Worm (Caenorhabditis elegans) whole organism, young adult: ENCODE results near the gene F46G10.2.

Experiments
- B0035.1 ChIP-seq: sonication (generic microtip); optimal IDR thresholded peaks from 2 replicates; lab custom pipeline; 2016; ENCODE audit warnings: missing genetic modification characterization, mild to moderate bottlenecking, missing compliant biosample characterization, missing genotype, missing genetic modification reagents
- B0336.3 ChIP-seq: fragments of 200-800 bp; sonication (Bioruptor generic); IDR thresholded peaks from 2 replicates; pipeline ENCODE4 v1.3.6; 2022; ENCODE audit warnings: missing genetic modification characterization, missing compliant biosample characterization
- F33H1.4 ChIP-seq: fragments of 200-800 bp; sonication (Bioruptor generic); IDR thresholded peaks from 2 replicates; pipeline ENCODE4 v1.3.6; 2022; ENCODE audit warnings: missing genetic modification reagents, missing genetic modification characterization, missing compliant biosample characterization
- K11D2.4 ChIP-seq: fragments of 200-800 bp; sonication (Bioruptor generic); IDR thresholded peaks from 2 replicates; pipeline ENCODE4 v1.3.6; 2022; ENCODE audit warnings: missing genetic modification reagents, missing genetic modification characterization, missing compliant biosample characterization
- Y53G8AR.9 ChIP-seq: fragments of 200-800 bp; sonication (Bioruptor generic); conservative IDR thresholded peaks from 2 replicates; pipeline ENCODE4 v1.3.6; 2022; ENCODE audit warnings: missing genetic modification reagents, missing genetic modification characterization, missing compliant biosample characterization
- ZK185.1 ChIP-seq: sonication (generic microtip); optimal IDR thresholded peaks from 2 replicates; lab custom pipeline; 2016; ENCODE audit warnings: mild to moderate bottlenecking, missing genetic modification characterization, missing compliant biosample characterization; ENCODE audit not compliant: poor library complexity, severe bottlenecking
- ama-1 ChIP-seq, 3 experiments: fragments of 150-350 bp in 1 of 3; sonication (generic microtip) in 2 of 3; optimal IDR thresholded peaks; 2 replicates each; lab custom pipeline; 2014 to 2018; ENCODE audit warnings: missing biosample characterization in 2 of 3, missing genetic modification characterization in 2 of 3, missing genetic modification reagents in 2 of 3
- aptf-2 ChIP-seq: fragments of 200-800 bp; sonication (Bioruptor generic); conservative IDR thresholded peaks from 2 replicates; pipeline ENCODE4 v1.3.6; 2022; ENCODE audit warnings: missing genetic modification reagents, missing genetic modification characterization, missing compliant biosample characterization
- atf-7 ChIP-seq: sonication (generic microtip); optimal IDR thresholded peaks from 2 replicates; lab custom pipeline; 2017; ENCODE audit warnings: mild to moderate bottlenecking, missing genetic modification characterization, missing compliant biosample characterization
- cebp-1 ChIP-seq, 2 experiments: fragments of 200-800 bp in 1 of 2; sonication (Bioruptor generic) in 1 of 2; sonication (generic microtip) in 1 of 2; IDR thresholded peaks in 1 of 2; optimal IDR thresholded peaks in 1 of 2; 2 replicates each; pipeline versions ENCODE4 v1.3.6 to Lab custom; 2017 to 2022; ENCODE audit warnings: missing compliant biosample characterization in 2 of 2, missing genetic modification characterization in 2 of 2, mild to moderate bottlenecking in 1 of 2, missing genetic modification reagents in 1 of 2, moderate library complexity in 1 of 2
- cebp-2 ChIP-seq: fragments of 200-800 bp; sonication (Bioruptor generic); IDR thresholded peaks from 2 replicates; pipeline ENCODE4 v1.3.6; 2022; ENCODE audit warnings: missing genetic modification characterization, missing compliant biosample characterization
- ceh-27 ChIP-seq: fragments of 200-800 bp; sonication (Bioruptor generic); optimal IDR thresholded peaks from 2 replicates; lab custom pipeline; 2018; ENCODE audit warnings: mild to moderate bottlenecking, missing genetic modification characterization, moderate library complexity, missing compliant biosample characterization
- chd-7 ChIP-seq: sonication (generic microtip); optimal IDR thresholded peaks from 2 replicates; lab custom pipeline; 2016; ENCODE audit warnings: mild to moderate bottlenecking, missing genetic modification characterization, moderate library complexity, missing compliant biosample characterization
- die-1 ChIP-seq: sonication (generic microtip); optimal IDR thresholded peaks from 2 replicates; lab custom pipeline; 2016; ENCODE audit warnings: missing genotype, mild to moderate bottlenecking, missing genetic modification characterization, missing compliant biosample characterization
- gei-17 ChIP-seq: fragments of 200-800 bp; sonication (Bioruptor generic); optimal IDR thresholded peaks from 2 replicates; lab custom pipeline; 2018; ENCODE audit warnings: mild to moderate bottlenecking, missing genetic modification characterization, missing compliant biosample characterization
- him-1 ChIP-seq: sonication (generic microtip); optimal IDR thresholded peaks from 2 replicates; lab custom pipeline; 2016; ENCODE audit warnings: missing genotype, missing genetic modification reagents, missing genetic modification characterization, missing compliant biosample characterization
- let-526 ChIP-seq: fragments of 200-800 bp; sonication (Bioruptor generic); IDR thresholded peaks from 2 replicates; pipeline ENCODE4 v1.3.6; 2022; ENCODE audit warnings: missing genetic modification reagents, missing genetic modification characterization, missing compliant biosample characterization
- let-607 ChIP-seq, 2 experiments: fragments of 200-800 bp in 1 of 2; sonication (Bioruptor generic) in 1 of 2; sonication (generic microtip) in 1 of 2; optimal IDR thresholded peaks; 2 replicates each; lab custom pipeline; 2016 to 2018; ENCODE audit warnings: mild to moderate bottlenecking in 2 of 2, missing compliant biosample characterization in 2 of 2, missing genetic modification characterization in 2 of 2, moderate library complexity in 2 of 2, missing genotype in 1 of 2
- lin-26 ChIP-seq: fragments of 200-800 bp; sonication (Bioruptor generic); IDR thresholded peaks from 2 replicates; pipeline ENCODE4 v1.3.6; 2022; ENCODE audit warnings: missing genetic modification reagents, missing genetic modification characterization, missing compliant biosample characterization
- madf-10 ChIP-seq: sonication (generic microtip); optimal IDR thresholded peaks from 2 replicates; lab custom pipeline; 2016; ENCODE audit warnings: mild to moderate bottlenecking, missing genetic modification characterization, missing compliant biosample characterization
- nfyb-1 ChIP-seq: fragments of 200-800 bp; sonication (Bioruptor generic); IDR thresholded peaks from 2 replicates; pipeline ENCODE4 v1.3.6; 2022; ENCODE audit warnings: missing genetic modification reagents, missing genetic modification characterization, missing compliant biosample characterization
- nhr-27 ChIP-seq: fragments of 200-800 bp; sonication (Bioruptor generic); optimal IDR thresholded peaks from 2 replicates; lab custom pipeline; 2018; ENCODE audit warnings: mild to moderate bottlenecking, missing genetic modification characterization, moderate library complexity, missing compliant biosample characterization
- nhr-80 ChIP-seq: sonication (generic microtip); optimal IDR thresholded peaks from 2 replicates; lab custom pipeline; 2016; ENCODE audit warnings: missing genetic modification characterization, missing compliant biosample characterization
- nhr-90 ChIP-seq: sonication (generic microtip); optimal IDR thresholded peaks from 2 replicates; lab custom pipeline; 2016; ENCODE audit warnings: missing genotype, mild to moderate bottlenecking, missing genetic modification characterization, missing compliant biosample characterization
- pha-4 ChIP-seq: fragments of 150-350 bp; sonication (generic microtip); optimal IDR thresholded peaks from 2 replicates; lab custom pipeline; 2014; ENCODE audit warnings: missing biosample characterization, missing genetic modification reagents, missing genetic modification characterization
- rec-8 ChIP-seq, 2 experiments: sonication (generic microtip); optimal IDR thresholded peaks; 2 replicates each; lab custom pipeline; 2016; ENCODE audit warnings: mild to moderate bottlenecking in 2 of 2, missing genetic modification characterization in 2 of 2, missing genetic modification reagents in 2 of 2, missing genotype in 2 of 2, missing biosample characterization in 1 of 2, missing compliant biosample characterization in 1 of 2, moderate library complexity in 1 of 2
- rpc-1 ChIP-seq, 2 experiments: fragments of 150-350 bp in 1 of 2; sonication (generic microtip) in 1 of 2; optimal IDR thresholded peaks; 2 replicates each; lab custom pipeline; 2014 to 2018; ENCODE audit warnings: missing biosample characterization in 1 of 2, missing genetic modification characterization in 1 of 2, missing genetic modification reagents in 1 of 2, missing genotype in 1 of 2
- sdz-38 ChIP-seq: sonication (generic microtip); optimal IDR thresholded peaks from 2 replicates; lab custom pipeline; 2016; ENCODE audit warnings: missing genotype, missing genetic modification characterization, missing compliant biosample characterization
- snpc-1.1 ChIP-seq: sonication (generic microtip); optimal IDR thresholded peaks from 2 replicates; lab custom pipeline; 2017; ENCODE audit warnings: missing genetic modification characterization, mild to moderate bottlenecking, missing compliant biosample characterization, antibody characterized with exemption, moderate library complexity, missing genotype, missing genetic modification reagents; ENCODE audit not compliant: insufficient read depth
- snpc-4 ChIP-seq, 5 experiments: fragments of 150-350 bp in 1 of 5; sonication (generic microtip) in 4 of 5; optimal IDR thresholded peaks; 2 replicates each; lab custom pipeline; 2014 to 2018; ENCODE audit warnings: missing genetic modification characterization in 5 of 5, missing biosample characterization in 3 of 5, antibody characterized with exemption in 2 of 5, mild to moderate bottlenecking in 2 of 5, missing compliant biosample characterization in 2 of 5, missing genotype in 2 of 5, moderate library complexity in 2 of 5, missing genetic modification reagents in 1 of 5
- tbp1 ChIP-seq: fragments of 200-800 bp; sonication (Bioruptor generic); optimal IDR thresholded peaks from 2 replicates; lab custom pipeline; 2018; ENCODE audit warnings: mild to moderate bottlenecking, missing genetic modification characterization, missing compliant biosample characterization
- tlf-1 ChIP-seq: fragments of 200-800 bp; sonication (Bioruptor generic); optimal IDR thresholded peaks from 2 replicates; lab custom pipeline; 2018; ENCODE audit warnings: mild to moderate bottlenecking, missing genetic modification characterization, missing compliant biosample characterization
- xnd-1 ChIP-seq: sonication (generic microtip); optimal IDR thresholded peaks from 2 replicates; lab custom pipeline; 2016; ENCODE audit warnings: missing genotype, missing genetic modification reagents, missing genetic modification characterization, missing compliant biosample characterization
- zfh-2 ChIP-seq: fragments of 200-800 bp; sonication (Bioruptor generic); conservative IDR thresholded peaks from 2 replicates; pipeline ENCODE4 v1.3.6; 2022; ENCODE audit warnings: missing genetic modification reagents, missing genetic modification characterization, missing compliant biosample characterization
- zim-3 ChIP-seq: sonication (generic microtip); optimal IDR thresholded peaks from 2 replicates; lab custom pipeline; 2017; ENCODE audit warnings: mild to moderate bottlenecking, missing genetic modification characterization, moderate library complexity, missing compliant biosample characterization
- ztf-26 ChIP-seq: sonication (generic microtip); optimal IDR thresholded peaks from 2 replicates; lab custom pipeline; 2017; ENCODE audit warnings: missing genetic modification characterization, missing compliant biosample characterization
- ztf-6 ChIP-seq: fragments of 200-800 bp; sonication (Bioruptor generic); IDR thresholded peaks from 2 replicates; pipeline ENCODE4 v1.3.6; 2022; ENCODE audit warnings: missing genetic modification reagents, missing genetic modification characterization, missing compliant biosample characterization

The F46G10.2 gene

ce11 chrX:13350804-13351747 is 28.3 kb downstream of the F46G10.2 start, which contains the start of gene mxl-3:
mxl-3 (minus strand) TSS chrX:13350804.
- no peak for TF ChIP-seq zim-3 (tag; lab: Kevin White, UChicago)
- TF ChIP-seq K11D2.4, result peak; percentile 22
- TF ChIP-seq nhr-90, result no peak
- TF ChIP-seq nhr-80 (tag; lab: Kevin White, UChicago), result peak; percentile 38
- TF ChIP-seq let-607 (tag; optimal IDR thresholded peaks at IDR 0.05; lab: Kevin White, UChicago), result peak in 1 of 2 experiments; percentile 21
- peak; percentile 53 for TF ChIP-seq nfyb-1 (GFP tag; lab: Robert Waterston, UW)
- TF ChIP-seq F33H1.4 (GFP tag; lab: Robert Waterston, UW), result no peak
- TF ChIP-seq snpc-4 (GFP tag; optimal IDR thresholded peaks at IDR 0.05; lab: Kevin White, UChicago), result no peak
- TF ChIP-seq snpc-4 (tag; optimal IDR thresholded peaks at IDR 0.05; lab: Kevin White, UChicago), result peak in 1 of 4 experiments; percentile 26
- peak; percentile 19 for TF ChIP-seq atf-7 (tag; lab: Kevin White, UChicago)
- no peak for TF ChIP-seq tlf-1
- peak; percentile 49; the same call in 1 of the 2 replicates for TF ChIP-seq lin-26 (GFP tag; lab: Robert Waterston, UW)
- no peak for TF ChIP-seq gei-17 (GFP tag; lab: Kevin White, UChicago)
- peak; percentile 80 for TF ChIP-seq zfh-2
- TF ChIP-seq ama-1 (optimal IDR thresholded peaks at IDR 0.05; lab: Kevin White, UChicago), result peak; percentile 49
- no peak for TF ChIP-seq ama-1 (GFP tag; optimal IDR thresholded peaks at IDR 0.05; lab: Kevin White, UChicago)
- TF ChIP-seq nhr-27, result no peak
- TF ChIP-seq Y53G8AR.9 (GFP tag; lab: Robert Waterston, UW), result 0 out of 2 replicates have a peak, but pooled peaks have one; percentile 29
- 0 out of 2 replicates have a peak, but pooled peaks have one; percentile 11 for TF ChIP-seq cebp-1 (GFP tag; IDR thresholded peaks at IDR 0.05; lab: Robert Waterston, UW)
- TF ChIP-seq cebp-1 (tag; optimal IDR thresholded peaks at IDR 0.05; lab: Kevin White, UChicago), result peak; percentile 3
- TF ChIP-seq ztf-26 (tag; lab: Kevin White, UChicago), result peak; percentile 40
- peak; percentile 36 for TF ChIP-seq chd-7 (tag; lab: Kevin White, UChicago)
- TF ChIP-seq tbp1 (GFP tag; lab: Kevin White, UChicago), result peak; percentile 0

ce11 chrX:13352164-13352563 is 29.4 kb downstream of the F46G10.2 start:
- TF ChIP-seq cebp-1 (GFP tag; IDR thresholded peaks at IDR 0.05; lab: Robert Waterston, UW) (no peak), cebp-1 (tag; optimal IDR thresholded peaks at IDR 0.05; lab: Kevin White, UChicago) (peak; percentile 52), B0035.1 (tag; lab: Kevin White, UChicago) (no peak)

ce11 chrX:13353530-13353929 is 30.8 kb downstream of the F46G10.2 start:
- peak; percentile 59 for TF ChIP-seq ZK185.1 (tag; lab: Kevin White, UChicago)
- no peak for TF ChIP-seq ztf-6
- no peak for TF ChIP-seq cebp-2 (GFP tag; lab: Robert Waterston, UW)
- TF ChIP-seq madf-10 (tag; lab: Kevin White, UChicago), result peak; percentile 30
- TF ChIP-seq cebp-1 (GFP tag; IDR thresholded peaks at IDR 0.05; lab: Robert Waterston, UW), result no peak
- peak; percentile 53 for TF ChIP-seq cebp-1 (tag; optimal IDR thresholded peaks at IDR 0.05; lab: Kevin White, UChicago)
- TF ChIP-seq ztf-26 (tag; lab: Kevin White, UChicago), result peak; percentile 89
- peak in 1 of 2 experiments; percentile 14 for TF ChIP-seq let-607 (tag; optimal IDR thresholded peaks at IDR 0.05; lab: Kevin White, UChicago)
- peak; percentile 41 for TF ChIP-seq pha-4
- TF ChIP-seq tlf-1, result peak; percentile 33
- TF ChIP-seq snpc-1.1 (tag; lab: Kevin White, UChicago), result no peak
- TF ChIP-seq xnd-1 (tag; lab: Kevin White, UChicago), result no peak
- TF ChIP-seq him-1, result no peak
- TF ChIP-seq nfyb-1 (GFP tag; lab: Robert Waterston, UW), result 0 out of 2 replicates have a peak, but pooled peaks have one; percentile 20
- TF ChIP-seq let-526 (GFP tag; lab: Robert Waterston, UW), result no peak
- TF ChIP-seq B0336.3, result 0 out of 2 replicates have a peak, but pooled peaks have one; percentile 50
- TF ChIP-seq rec-8 (tag; optimal IDR thresholded peaks at IDR 0.05; lab: Kevin White, UChicago), result no peak
- peak; percentile 45 for TF ChIP-seq ceh-27 (GFP tag; lab: Kevin White, UChicago)
- peak; percentile 59; the same call in 1 of the 2 replicates for TF ChIP-seq Y53G8AR.9 (GFP tag; lab: Robert Waterston, UW)
- TF ChIP-seq aptf-2, result no peak
- peak; percentile 66 for TF ChIP-seq atf-7 (tag; lab: Kevin White, UChicago)
- TF ChIP-seq nhr-80 (tag; lab: Kevin White, UChicago), result peak; percentile 89
- no peak for TF ChIP-seq sdz-38 (tag; lab: Kevin White, UChicago)
- TF ChIP-seq chd-7 (tag; lab: Kevin White, UChicago), result peak; percentile 50
- no peak for TF ChIP-seq rpc-1 (optimal IDR thresholded peaks at IDR 0.05; lab: Kevin White, UChicago)
- no peak for TF ChIP-seq rpc-1 (tag; optimal IDR thresholded peaks at IDR 0.05; lab: Kevin White, UChicago)
- no peak for TF ChIP-seq die-1 (tag; lab: Kevin White, UChicago)
- TF ChIP-seq tbp1 (GFP tag; lab: Kevin White, UChicago), result peak; percentile 29
- TF ChIP-seq gei-17 (GFP tag; lab: Kevin White, UChicago), result peak; percentile 1
